Worm (Caenorhabditis elegans) whole organism, young adult: ENCODE measurements around the gene C45B11.8.

Experiments
- B0019.2 ChIP-seq: fragments of 200-800 bp; sonication (Bioruptor generic); conservative IDR thresholded peaks from 2 replicates; pipeline ENCODE4 v1.3.6; 2022; ENCODE audit warnings: missing genetic modification reagents, missing genetic modification characterization, missing compliant biosample characterization
- C17E4.6 ChIP-seq: fragments of 200-800 bp; sonication (Bioruptor generic); IDR thresholded peaks from 2 replicates; pipeline ENCODE4 v1.3.6; 2022; ENCODE audit warnings: missing genetic modification reagents, missing genetic modification characterization, missing compliant biosample characterization
- D2030.7 ChIP-seq: fragments of 200-800 bp; sonication (Bioruptor generic); IDR thresholded peaks from 2 replicates; pipeline ENCODE4 v1.3.6; 2022; ENCODE audit warnings: missing genetic modification reagents, missing genetic modification characterization, missing compliant biosample characterization
- F22D6.2 ChIP-seq: sonication (generic microtip); optimal IDR thresholded peaks from 2 replicates; lab custom pipeline; 2016; ENCODE audit warnings: mild to moderate bottlenecking, missing genetic modification characterization, missing compliant biosample characterization
- F33H1.4 ChIP-seq: fragments of 200-800 bp; sonication (Bioruptor generic); IDR thresholded peaks from 2 replicates; pipeline ENCODE4 v1.3.6; 2022; ENCODE audit warnings: missing genetic modification reagents, missing genetic modification characterization, missing compliant biosample characterization
- F57A8.1 ChIP-seq: fragments of 200-800 bp; sonication (Bioruptor generic); optimal IDR thresholded peaks from 2 replicates; lab custom pipeline; 2018; ENCODE audit warnings: mild to moderate bottlenecking, missing genetic modification characterization, moderate library complexity, missing compliant biosample characterization
- T07F8.4 ChIP-seq: sonication (generic microtip); optimal IDR thresholded peaks from 2 replicates; lab custom pipeline; 2016; ENCODE audit warnings: mild to moderate bottlenecking, missing genetic modification characterization, moderate library complexity, missing compliant biosample characterization
- Y67H2A.10 ChIP-seq: fragments of 200-800 bp; sonication (Bioruptor generic); conservative IDR thresholded peaks from 2 replicates; pipeline ENCODE4 v1.3.6; 2022; ENCODE audit warnings: missing genetic modification reagents, missing genetic modification characterization, missing compliant biosample characterization
- Y95B8A.8 ChIP-seq: fragments of 200-800 bp; sonication (Bioruptor generic); IDR thresholded peaks from 2 replicates; pipeline ENCODE4 v1.3.6; 2022; ENCODE audit warnings: missing genetic modification reagents, missing genetic modification characterization, missing compliant biosample characterization
- ZK185.1 ChIP-seq: sonication (generic microtip); optimal IDR thresholded peaks from 2 replicates; lab custom pipeline; 2016; ENCODE audit warnings: mild to moderate bottlenecking, missing genetic modification characterization, missing compliant biosample characterization; ENCODE audit not compliant: poor library complexity, severe bottlenecking
- aptf-2 ChIP-seq: fragments of 200-800 bp; sonication (Bioruptor generic); conservative IDR thresholded peaks from 2 replicates; pipeline ENCODE4 v1.3.6; 2022; ENCODE audit warnings: missing genetic modification reagents, missing genetic modification characterization, missing compliant biosample characterization
- aptf-3 ChIP-seq: fragments of 200-800 bp; sonication (Bioruptor generic); IDR thresholded peaks from 2 replicates; pipeline ENCODE4 v1.3.6; 2022; ENCODE audit warnings: missing genetic modification characterization, missing compliant biosample characterization
- atf-7 ChIP-seq: sonication (generic microtip); optimal IDR thresholded peaks from 2 replicates; lab custom pipeline; 2017; ENCODE audit warnings: mild to moderate bottlenecking, missing genetic modification characterization, missing compliant biosample characterization
- bed-1 ChIP-seq: fragments of 200-800 bp; sonication (Bioruptor generic); IDR thresholded peaks from 2 replicates; pipeline ENCODE4 v1.3.6; 2022; ENCODE audit warnings: missing genetic modification reagents, missing genetic modification characterization, missing compliant biosample characterization
- bed-2 ChIP-seq: fragments of 200-800 bp; sonication (Bioruptor generic); IDR thresholded peaks from 2 replicates; pipeline ENCODE4 v1.3.6; 2022; ENCODE audit warnings: missing genetic modification reagents, missing genetic modification characterization, missing compliant biosample characterization
- ccch-3 ChIP-seq: fragments of 200-800 bp; sonication (Bioruptor generic); optimal IDR thresholded peaks from 2 replicates; lab custom pipeline; 2018; ENCODE audit warnings: mild to moderate bottlenecking, missing genetic modification characterization, missing compliant biosample characterization
- cebp-1 ChIP-seq, 2 experiments: fragments of 200-800 bp in 1 of 2; sonication (Bioruptor generic) in 1 of 2; sonication (generic microtip) in 1 of 2; IDR thresholded peaks in 1 of 2; optimal IDR thresholded peaks in 1 of 2; 2 replicates each; pipeline versions ENCODE4 v1.3.6 to Lab custom; 2017 to 2022; ENCODE audit warnings: missing compliant biosample characterization in 2 of 2, missing genetic modification characterization in 2 of 2, mild to moderate bottlenecking in 1 of 2, missing genetic modification reagents in 1 of 2, moderate library complexity in 1 of 2
- ceh-100 ChIP-seq: fragments of 200-800 bp; sonication (Bioruptor generic); IDR thresholded peaks from 2 replicates; pipeline ENCODE4 v1.3.6; 2022; ENCODE audit warnings: missing genetic modification reagents, missing genetic modification characterization, missing compliant biosample characterization
- ceh-27 ChIP-seq: fragments of 200-800 bp; sonication (Bioruptor generic); optimal IDR thresholded peaks from 2 replicates; lab custom pipeline; 2018; ENCODE audit warnings: mild to moderate bottlenecking, missing genetic modification characterization, moderate library complexity, missing compliant biosample characterization
- ceh-79 ChIP-seq: sonication (generic microtip); optimal IDR thresholded peaks from 2 replicates; lab custom pipeline; 2017; ENCODE audit warnings: mild to moderate bottlenecking, missing genetic modification characterization, missing compliant biosample characterization
- ceh-91 ChIP-seq: fragments of 200-800 bp; sonication (Bioruptor generic); IDR thresholded peaks from 2 replicates; pipeline ENCODE4 v1.3.6; 2022; ENCODE audit warnings: missing genetic modification reagents, missing genetic modification characterization, missing compliant biosample characterization
- efl-1 ChIP-seq: fragments of 150-350 bp; optimal IDR thresholded peaks from 2 replicates; lab custom pipeline; 2014; ENCODE audit warnings: missing biosample characterization, missing genetic modification reagents, missing genetic modification characterization
- egl-44 ChIP-seq: fragments of 200-800 bp; sonication (Bioruptor generic); IDR thresholded peaks from 2 replicates; pipeline ENCODE4 v1.3.6; 2022; ENCODE audit warnings: missing genetic modification reagents, missing genetic modification characterization, missing compliant biosample characterization
- egrh-3 ChIP-seq: fragments of 200-800 bp; sonication (Bioruptor generic); IDR thresholded peaks from 2 replicates; pipeline ENCODE4 v1.3.6; 2022; ENCODE audit warnings: missing genetic modification reagents, missing genetic modification characterization, missing compliant biosample characterization
- hlh-26 ChIP-seq: fragments of 200-800 bp; sonication (Bioruptor generic); conservative IDR thresholded peaks from 2 replicates; pipeline ENCODE4 v1.3.6; 2022; ENCODE audit warnings: missing genetic modification reagents, missing genetic modification characterization, missing compliant biosample characterization
- hsf-1 ChIP-seq: fragments of 200-800 bp; sonication (Bioruptor generic); IDR thresholded peaks from 2 replicates; pipeline ENCODE4 v1.3.6; 2022; ENCODE audit warnings: missing genetic modification reagents, missing genetic modification characterization, missing compliant biosample characterization
- lin-35 ChIP-seq, 3 experiments: fragments of 150-350 bp in 2 of 3; sonication (generic microtip) in 1 of 3; optimal IDR thresholded peaks; 2 replicates each; lab custom pipeline; 2014 to 2018; ENCODE audit warnings: missing biosample characterization in 3 of 3, missing genetic modification characterization in 3 of 3, missing genetic modification reagents in 3 of 3
- lin-54 ChIP-seq: fragments of 200-800 bp; sonication (Bioruptor generic); optimal IDR thresholded peaks from 2 replicates; lab custom pipeline; 2018; ENCODE audit warnings: mild to moderate bottlenecking, missing genetic modification characterization, missing compliant biosample characterization
- lsl-1 ChIP-seq: fragments of 200-800 bp; sonication (Bioruptor generic); optimal IDR thresholded peaks from 2 replicates; lab custom pipeline; 2018; ENCODE audit warnings: mild to moderate bottlenecking, missing genetic modification characterization, moderate library complexity, missing compliant biosample characterization
- madf-10 ChIP-seq: sonication (generic microtip); optimal IDR thresholded peaks from 2 replicates; lab custom pipeline; 2016; ENCODE audit warnings: mild to moderate bottlenecking, missing genetic modification characterization, missing compliant biosample characterization
- madf-3 ChIP-seq: fragments of 200-800 bp; sonication (Bioruptor generic); IDR thresholded peaks from 2 replicates; pipeline ENCODE4 v1.3.6; 2022; ENCODE audit warnings: missing genetic modification reagents, missing genetic modification characterization, missing compliant biosample characterization
- madf-6 ChIP-seq: fragments of 200-800 bp; sonication (Bioruptor generic); IDR thresholded peaks from 2 replicates; pipeline ENCODE4 v1.3.6; 2022; ENCODE audit warnings: missing genetic modification reagents, missing genetic modification characterization, missing compliant biosample characterization
- mcd-1 ChIP-seq: fragments of 200-800 bp; sonication (Bioruptor generic); IDR thresholded peaks from 2 replicates; pipeline ENCODE4 v1.3.6; 2022; ENCODE audit warnings: missing genetic modification reagents, missing genetic modification characterization, missing compliant biosample characterization
- mxl-1 ChIP-seq: sonication (generic microtip); optimal IDR thresholded peaks from 2 replicates; lab custom pipeline; 2016; ENCODE audit warnings: missing genetic modification characterization, missing compliant biosample characterization
- nfya-1 ChIP-seq: sonication (generic microtip); optimal IDR thresholded peaks from 2 replicates; lab custom pipeline; 2017; ENCODE audit warnings: antibody characterized with exemption, missing compliant biosample characterization, missing genetic modification characterization, borderline replicate concordance; ENCODE audit not compliant: insufficient read depth
- nfyb-1 ChIP-seq: fragments of 200-800 bp; sonication (Bioruptor generic); IDR thresholded peaks from 2 replicates; pipeline ENCODE4 v1.3.6; 2022; ENCODE audit warnings: missing genetic modification reagents, missing genetic modification characterization, missing compliant biosample characterization
- nhr-179 ChIP-seq: sonication (generic microtip); optimal IDR thresholded peaks from 2 replicates; lab custom pipeline; 2016; ENCODE audit warnings: mild to moderate bottlenecking, missing genetic modification characterization, missing compliant biosample characterization
- pbrm-1 ChIP-seq: fragments of 200-800 bp; sonication (Bioruptor generic); IDR thresholded peaks from 2 replicates; pipeline ENCODE4 v1.3.6; 2022; ENCODE audit warnings: missing genetic modification reagents, missing genetic modification characterization, missing compliant biosample characterization
- pha-4 ChIP-seq: fragments of 150-350 bp; sonication (generic microtip); optimal IDR thresholded peaks from 2 replicates; lab custom pipeline; 2014; ENCODE audit warnings: missing biosample characterization, missing genetic modification reagents, missing genetic modification characterization
- sdz-38 ChIP-seq: sonication (generic microtip); optimal IDR thresholded peaks from 2 replicates; lab custom pipeline; 2016; ENCODE audit warnings: missing genotype, missing genetic modification characterization, missing compliant biosample characterization
- snpc-3.4 ChIP-seq: sonication (generic microtip); optimal IDR thresholded peaks from 2 replicates; lab custom pipeline; 2017; ENCODE audit warnings: missing genetic modification characterization, mild to moderate bottlenecking, missing compliant biosample characterization, antibody characterized with exemption, moderate library complexity, missing genotype, missing genetic modification reagents
- snpc-4 ChIP-seq, 5 experiments: fragments of 150-350 bp in 1 of 5; sonication (generic microtip) in 4 of 5; optimal IDR thresholded peaks; 2 replicates each; lab custom pipeline; 2014 to 2018; ENCODE audit warnings: missing genetic modification characterization in 5 of 5, missing biosample characterization in 3 of 5, antibody characterized with exemption in 2 of 5, mild to moderate bottlenecking in 2 of 5, missing compliant biosample characterization in 2 of 5, missing genotype in 2 of 5, moderate library complexity in 2 of 5, missing genetic modification reagents in 1 of 5
- tbp1 ChIP-seq: fragments of 200-800 bp; sonication (Bioruptor generic); optimal IDR thresholded peaks from 2 replicates; lab custom pipeline; 2018; ENCODE audit warnings: mild to moderate bottlenecking, missing genetic modification characterization, missing compliant biosample characterization
- unc-130 ChIP-seq: sonication (generic microtip); optimal IDR thresholded peaks from 2 replicates; lab custom pipeline; 2016; ENCODE audit warnings: missing genetic modification reagents, missing genetic modification characterization, missing compliant biosample characterization
- xnd-1 ChIP-seq: sonication (generic microtip); optimal IDR thresholded peaks from 2 replicates; lab custom pipeline; 2016; ENCODE audit warnings: missing genotype, missing genetic modification reagents, missing genetic modification characterization, missing compliant biosample characterization
- ztf-3 ChIP-seq: fragments of 200-800 bp; sonication (Bioruptor generic); optimal IDR thresholded peaks from 2 replicates; lab custom pipeline; 2018; ENCODE audit warnings: mild to moderate bottlenecking, missing genetic modification characterization, missing compliant biosample characterization

The C45B11.8 gene

ce11 chrV:11078104-11078724 lies 37.6 kb downstream of the C45B11.8 start, which contains the start of gene act-2 (continued):
- peak; percentile 74 for TF ChIP-seq Y95B8A.8 (GFP tag; lab: Robert Waterston, UW)
- TF ChIP-seq lin-35 (GFP tag; optimal IDR thresholded peaks at IDR 0.05; lab: Kevin White, UChicago) = peak; percentile 54 to 72 (median 65)
- TF ChIP-seq snpc-3.4 = peak; percentile 83
- no peak for TF ChIP-seq ZK185.1 (tag; lab: Kevin White, UChicago)
- TF ChIP-seq F22D6.2 (tag; lab: Kevin White, UChicago) = no peak
- TF ChIP-seq B0019.2 = peak; percentile 75; the same call in 1 of the 2 replicates
- no peak for TF ChIP-seq atf-7 (tag; lab: Kevin White, UChicago)
- TF ChIP-seq ztf-3 (GFP tag; lab: Kevin White, UChicago) = no peak
- TF ChIP-seq tbp1 = peak; percentile 53
- peak; percentile 76; the same call in 1 of the 2 replicates for TF ChIP-seq nfyb-1 (GFP tag; lab: Robert Waterston, UW)
- no peak for TF ChIP-seq Y67H2A.10 (GFP tag; lab: Robert Waterston, UW)
- no peak for TF ChIP-seq mxl-1 (tag; lab: Kevin White, UChicago)
- TF ChIP-seq efl-1 (GFP tag; lab: Kevin White, UChicago) = peak; percentile 96
- TF ChIP-seq aptf-3 (GFP tag; lab: Robert Waterston, UW) = no peak
- no peak for TF ChIP-seq hlh-26 (GFP tag; lab: Robert Waterston, UW)
- no peak for TF ChIP-seq T07F8.4 (tag; lab: Kevin White, UChicago)
- TF ChIP-seq unc-130 (GFP tag; lab: Kevin White, UChicago) = peak; percentile 50
- TF ChIP-seq lsl-1 (GFP tag; lab: Kevin White, UChicago) = peak; percentile 55
- TF ChIP-seq C17E4.6 (GFP tag; lab: Robert Waterston, UW) = peak; percentile 76
- TF ChIP-seq madf-6 (GFP tag; lab: Robert Waterston, UW) = peak; percentile 95
- peak; percentile 91 for TF ChIP-seq D2030.7 (GFP tag; lab: Robert Waterston, UW)
- TF ChIP-seq bed-2 (GFP tag; lab: Robert Waterston, UW) = no peak
- peak; percentile 95 for TF ChIP-seq mcd-1 (GFP tag; lab: Robert Waterston, UW)
- TF ChIP-seq pha-4 (tag; lab: Kevin White, UChicago) = no peak
- TF ChIP-seq aptf-2 (GFP tag; lab: Robert Waterston, UW) = 0 out of 2 replicates have a peak, but pooled peaks have one; percentile 46
- peak; percentile 85 for TF ChIP-seq pbrm-1 (GFP tag; lab: Robert Waterston, UW)
- TF ChIP-seq madf-3 (GFP tag; lab: Robert Waterston, UW) = peak; percentile 87
- no peak for TF ChIP-seq nhr-179
- TF ChIP-seq F57A8.1 (GFP tag; lab: Kevin White, UChicago) = no peak
- peak; percentile 64 for TF ChIP-seq ceh-100 (GFP tag; lab: Robert Waterston, UW)
- TF ChIP-seq F33H1.4 (GFP tag; lab: Robert Waterston, UW) = peak; percentile 69
- peak; percentile 93 for TF ChIP-seq lin-54 (GFP tag; lab: Kevin White, UChicago)
- TF ChIP-seq nfya-1 (tag; lab: Kevin White, UChicago) = no peak
- TF ChIP-seq ceh-79 = no peak
- no peak for TF ChIP-seq bed-1 (GFP tag; lab: Robert Waterston, UW)
- TF ChIP-seq xnd-1 (tag; lab: Kevin White, UChicago) = peak; percentile 66
- TF ChIP-seq snpc-4 (GFP tag; optimal IDR thresholded peaks at IDR 0.05; lab: Kevin White, UChicago) = no peak
- TF ChIP-seq snpc-4 (tag; optimal IDR thresholded peaks at IDR 0.05; lab: Kevin White, UChicago) = peak in 3 of 4 experiments; percentile 17 to 56 (median 55)
- peak; percentile 86 for TF ChIP-seq ceh-91 (GFP tag; lab: Robert Waterston, UW)
- peak; percentile 44; the same call in 1 of the 2 replicates for TF ChIP-seq egrh-3
- no peak for TF ChIP-seq ccch-3 (GFP tag; lab: Kevin White, UChicago)
- TF ChIP-seq hsf-1 (GFP tag; lab: Robert Waterston, UW) = peak; percentile 99
- TF ChIP-seq madf-10 (tag; lab: Kevin White, UChicago) = no peak
- no peak for TF ChIP-seq egl-44 (GFP tag; lab: Robert Waterston, UW)
- peak; percentile 67 for TF ChIP-seq ceh-27 (GFP tag; lab: Kevin White, UChicago)
- TF ChIP-seq cebp-1 (GFP tag; IDR thresholded peaks at IDR 0.05; lab: Robert Waterston, UW) = no peak
- TF ChIP-seq cebp-1 (tag; optimal IDR thresholded peaks at IDR 0.05; lab: Kevin White, UChicago) = no peak
- TF ChIP-seq sdz-38 (tag; lab: Kevin White, UChicago) = no peak
